Fruit fly (Drosophila melanogaster) whole organism, embryonic: ENCODE measurements around the gene Arl8.

Experiments
- B-H1 ChIP-seq: fragments of 200-800 bp; sonication (Bioruptor generic); IDR thresholded peaks from 3 replicates; pipeline ENCODE4 v1.3.6; 2022; ENCODE audit warnings: missing biosample characterization, missing genetic modification characterization
- CG11695 ChIP-seq: fragments of 200-800 bp; sonication (Bioruptor generic); IDR thresholded peaks from 3 replicates; pipeline ENCODE4 v1.3.6; 2022; ENCODE audit warnings: missing biosample characterization, missing genetic modification characterization
- CG11696 ChIP-seq: fragments of 200-800 bp; sonication (Bioruptor generic); IDR thresholded peaks from 2 replicates; pipeline ENCODE4 v1.3.6; 2022; ENCODE audit warnings: missing biosample characterization, missing genetic modification characterization
- CG12155 ChIP-seq: fragments of 200-800 bp; sonication (Bioruptor generic); optimal IDR thresholded peaks from 3 replicates; lab custom pipeline; 2016; ENCODE audit warnings: missing biosample characterization, missing genetic modification characterization
- CG12236 ChIP-seq: fragments of 200-800 bp; sonication (Bioruptor generic); optimal IDR thresholded peaks from 2 replicates; lab custom pipeline; 2016; ENCODE audit warnings: missing biosample characterization, missing genetic modification characterization
- CG12942 ChIP-seq: fragments of 200-800 bp; sonication (Bioruptor generic); optimal IDR thresholded peaks from 3 replicates; lab custom pipeline; 2016; ENCODE audit warnings: missing biosample characterization, missing genetic modification characterization
- CG14965 ChIP-seq: fragments of 200-800 bp; sonication (Bioruptor generic); optimal IDR thresholded peaks from 2 replicates; lab custom pipeline; 2016; ENCODE audit warnings: missing biosample characterization, missing genetic modification characterization, borderline replicate concordance
- CG16813 ChIP-seq: fragments of 200-800 bp; sonication (Bioruptor generic); IDR thresholded peaks from 3 replicates; pipeline ENCODE4 v1.3.6; 2022; ENCODE audit warnings: missing biosample characterization, missing genetic modification characterization; ENCODE audit not compliant: partially characterized antibody
- CG2875 ChIP-seq: fragments of 200-800 bp; sonication (Bioruptor generic); optimal IDR thresholded peaks from 2 replicates; lab custom pipeline; 2017; ENCODE audit warnings: missing biosample characterization, mild to moderate bottlenecking, missing genetic modification characterization, missing genetic modification reagents
- CG3065 ChIP-seq: fragments of 200-800 bp; sonication (Bioruptor generic); optimal IDR thresholded peaks from 2 replicates; lab custom pipeline; 2016; ENCODE audit warnings: missing biosample characterization, missing genetic modification characterization
- CG3281 ChIP-seq: fragments of 200-800 bp; sonication (Bioruptor generic); optimal IDR thresholded peaks from 3 replicates; lab custom pipeline; 2017; ENCODE audit warnings: missing biosample characterization, mild to moderate bottlenecking, missing genetic modification characterization
- CG33213 ChIP-seq: fragments of 200-800 bp; sonication (Bioruptor generic); optimal IDR thresholded peaks from 3 replicates; lab custom pipeline; 2016; ENCODE audit warnings: missing biosample characterization, missing genetic modification characterization
- CG34422 ChIP-seq: fragments of 200-800 bp; sonication (Bioruptor generic); IDR thresholded peaks from 3 replicates; pipeline ENCODE4 v1.3.6; 2022; ENCODE audit warnings: missing biosample characterization, missing genetic modification characterization
- CG3847 ChIP-seq: fragments of 200-800 bp; sonication (Bioruptor generic); IDR thresholded peaks from 2 replicates; pipeline ENCODE4 v1.3.6; 2022; ENCODE audit warnings: missing biosample characterization, missing genetic modification characterization
- CG3995 ChIP-seq: fragments of 200-800 bp; sonication (Bioruptor generic); optimal IDR thresholded peaks from 3 replicates; lab custom pipeline; 2016; ENCODE audit warnings: missing biosample characterization, missing genetic modification characterization
- CG5180 ChIP-seq: fragments of 200-800 bp; sonication (Bioruptor generic); optimal IDR thresholded peaks from 3 replicates; lab custom pipeline; 2017; ENCODE audit warnings: missing biosample characterization, missing genetic modification characterization, mild to moderate bottlenecking, moderate library complexity, missing genetic modification reagents
- CG6683 ChIP-seq: fragments of 200-800 bp; sonication (Bioruptor generic); optimal IDR thresholded peaks from 2 replicates; lab custom pipeline; 2017; ENCODE audit warnings: missing biosample characterization, mild to moderate bottlenecking, missing genetic modification characterization, missing genetic modification reagents
- CG7357 ChIP-seq: fragments of 200-800 bp; sonication (Bioruptor generic); IDR thresholded peaks from 3 replicates; pipeline ENCODE4 v1.3.6; 2022; ENCODE audit warnings: missing biosample characterization, missing genetic modification characterization
- CG7745 ChIP-seq: fragments of 200-800 bp; sonication (Bioruptor generic); optimal IDR thresholded peaks from 2 replicates; lab custom pipeline; 2018; ENCODE audit warnings: missing biosample characterization, mild to moderate bottlenecking, missing genetic modification characterization, moderate library complexity
- CG7928 ChIP-seq: fragments of 200-800 bp; sonication (Bioruptor generic); optimal IDR thresholded peaks from 2 replicates; lab custom pipeline; 2017; ENCODE audit warnings: missing biosample characterization, mild to moderate bottlenecking, missing genetic modification characterization
- CG7963 ChIP-seq: fragments of 200-800 bp; sonication (Bioruptor generic); IDR thresholded peaks from 3 replicates; pipeline ENCODE4 v1.3.6; 2022; ENCODE audit warnings: missing biosample characterization, missing genetic modification characterization; ENCODE audit not compliant: partially characterized antibody
- CG9817 ChIP-seq: fragments of 200-800 bp; sonication (Bioruptor generic); optimal IDR thresholded peaks from 2 replicates; lab custom pipeline; 2018; ENCODE audit warnings: missing biosample characterization, mild to moderate bottlenecking, missing genetic modification characterization, moderate library complexity
- CG9932 ChIP-seq: fragments of 200-800 bp; sonication (Bioruptor generic); IDR thresholded peaks from 2 replicates; pipeline ENCODE4 v1.3.6; 2022; ENCODE audit warnings: missing biosample characterization, missing genetic modification characterization
- Dek ChIP-seq: fragments of 200-800 bp; sonication (Bioruptor generic); optimal IDR thresholded peaks from 3 replicates; lab custom pipeline; 2019; ENCODE audit warnings: missing biosample characterization, mild to moderate bottlenecking, missing genetic modification characterization, moderate library complexity
- Dp ChIP-seq: fragments of 200-800 bp; sonication (Bioruptor generic); optimal IDR thresholded peaks from 2 replicates; lab custom pipeline; 2018; ENCODE audit warnings: missing biosample characterization, mild to moderate bottlenecking, missing genetic modification characterization, moderate library complexity
- Drgx ChIP-seq: fragments of 200-800 bp; sonication (Bioruptor generic); IDR thresholded peaks from 2 replicates; pipeline ENCODE4 v1.3.6; 2022; ENCODE audit warnings: missing biosample characterization, missing genetic modification characterization
- Hr39 ChIP-seq: fragments of >200 bp; optimal IDR thresholded peaks from 2 replicates; lab custom pipeline; 2017
- Nf-YA ChIP-seq: fragments of 200-800 bp; sonication (Bioruptor generic); IDR thresholded peaks from 2 replicates; pipeline ENCODE4 v1.3.6; 2022; ENCODE audit warnings: missing biosample characterization, missing genetic modification characterization
- NfI ChIP-seq: fragments of 200-800 bp; sonication (Bioruptor generic); optimal IDR thresholded peaks from 3 replicates; lab custom pipeline; 2018; ENCODE audit warnings: missing biosample characterization, mild to moderate bottlenecking, missing genetic modification characterization, moderate library complexity
- Opbp ChIP-seq: fragments of 200-800 bp; sonication (Bioruptor generic); IDR thresholded peaks from 3 replicates; pipeline ENCODE4 v1.3.6; 2022; ENCODE audit warnings: missing biosample characterization, missing genetic modification characterization; ENCODE audit not compliant: partially characterized antibody
- Side ChIP-seq: fragments of 200-800 bp; sonication (Bioruptor generic); optimal IDR thresholded peaks from 2 replicates; lab custom pipeline; 2016; ENCODE audit warnings: missing biosample characterization, missing genetic modification characterization
- Sry-β ChIP-seq: fragments of 200-800 bp; sonication (Bioruptor generic); optimal IDR thresholded peaks from 2 replicates; lab custom pipeline; 2018; ENCODE audit warnings: missing biosample characterization, mild to moderate bottlenecking, missing genetic modification characterization, moderate library complexity
- abd-A ChIP-seq: fragments of 200-800 bp; sonication (Bioruptor generic); optimal IDR thresholded peaks from 3 replicates; lab custom pipeline; 2019; ENCODE audit warnings: missing biosample characterization, mild to moderate bottlenecking, missing genetic modification characterization, moderate library complexity
- cad ChIP-seq: fragments of >200 bp; optimal IDR thresholded peaks from 2 replicates; lab custom pipeline; 2017; ENCODE audit warnings: missing biosample characterization, missing genetic modification characterization
- cg ChIP-seq: fragments of 200-800 bp; sonication (Bioruptor generic); optimal IDR thresholded peaks from 3 replicates; lab custom pipeline; 2019; ENCODE audit warnings: missing biosample characterization, mild to moderate bottlenecking, missing genetic modification characterization, moderate library complexity
- chif ChIP-seq, 2 experiments: fragments of 200-800 bp; sonication (Bioruptor generic); optimal IDR thresholded peaks; 3 replicates each; lab custom pipeline; 2016; ENCODE audit warnings: missing biosample characterization in 2 of 2, missing genetic modification characterization in 2 of 2
- crc ChIP-seq: fragments of 200-800 bp; sonication (Bioruptor generic); optimal IDR thresholded peaks from 2 replicates; lab custom pipeline; 2016; ENCODE audit warnings: missing biosample characterization, missing genetic modification characterization
- cwo ChIP-seq: fragments of 200-800 bp; sonication (Bioruptor generic); optimal IDR thresholded peaks from 3 replicates; lab custom pipeline; 2017; ENCODE audit warnings: missing biosample characterization, missing genetic modification characterization, mild to moderate bottlenecking, moderate library complexity, missing genetic modification reagents
- dan ChIP-seq: fragments of 200-800 bp; sonication (Bioruptor generic); IDR thresholded peaks from 2 replicates; pipeline ENCODE4 v1.3.6; 2022; ENCODE audit warnings: missing biosample characterization, missing genetic modification characterization
- fu2 ChIP-seq: fragments of 200-800 bp; sonication (Bioruptor generic); optimal IDR thresholded peaks from 2 replicates; lab custom pipeline; 2016; ENCODE audit warnings: missing biosample characterization, missing genetic modification characterization
- hth ChIP-seq: fragments of >200 bp; optimal IDR thresholded peaks from 2 replicates; lab custom pipeline; 2017; ENCODE audit warnings: inconsistent platforms
- ken ChIP-seq: fragments of 200-800 bp; sonication (Bioruptor generic); IDR thresholded peaks from 3 replicates; pipeline ENCODE4 v1.3.6; 2022; ENCODE audit warnings: missing biosample characterization, missing genetic modification characterization
- org-1 ChIP-seq: fragments of 200-800 bp; sonication (Bioruptor generic); optimal IDR thresholded peaks from 2 replicates; lab custom pipeline; 2017; ENCODE audit warnings: missing biosample characterization, missing genetic modification characterization
- otp ChIP-seq: fragments of 200-800 bp; sonication (Bioruptor generic); IDR thresholded peaks from 3 replicates; pipeline ENCODE4, ENCODE4 v1.3.6; 2022; ENCODE audit warnings: missing biosample characterization, missing genetic modification characterization
- prd ChIP-seq, 3 experiments: fragments of >200 bp in 2 of 3; fragments of 200-800 bp in 1 of 3; sonication (Bioruptor generic) in 1 of 3; optimal IDR thresholded peaks in 2 of 3; IDR thresholded peaks in 1 of 3; 2 replicates in 2 of 3; 3 replicates in 1 of 3; pipeline versions ENCODE4 v1.3.6 to Lab custom; 2017 to 2022; ENCODE audit warnings: missing biosample characterization in 1 of 3, missing genetic modification characterization in 1 of 3
- sc ChIP-seq, 3 experiments: fragments of >200 bp in 2 of 3; fragments of 200-800 bp in 1 of 3; sonication (Bioruptor generic) in 1 of 3; optimal IDR thresholded peaks; 2 replicates in 2 of 3; 3 replicates in 1 of 3; lab custom pipeline; 2017; ENCODE audit warnings: mild to moderate bottlenecking in 1 of 3, missing biosample characterization in 1 of 3, missing genetic modification characterization in 1 of 3, missing genetic modification reagents in 1 of 3
- slp2 ChIP-seq: fragments of 200-800 bp; sonication (Bioruptor generic); optimal IDR thresholded peaks from 2 replicates; lab custom pipeline; 2016; ENCODE audit warnings: missing biosample characterization, missing genetic modification characterization
- sna ChIP-seq: fragments of 200-800 bp; sonication (Bioruptor generic); IDR thresholded peaks from 2 replicates; pipeline ENCODE4 v1.3.6; 2022; ENCODE audit warnings: missing biosample characterization, missing genetic modification characterization; ENCODE audit not compliant: partially characterized antibody
- stc ChIP-seq: fragments of 200-800 bp; sonication (Bioruptor generic); IDR thresholded peaks from 2 replicates; pipeline ENCODE4 v1.3.6; 2022; ENCODE audit warnings: missing biosample characterization, missing genetic modification characterization
- unpg ChIP-seq: fragments of 200-800 bp; sonication (Bioruptor generic); optimal IDR thresholded peaks from 3 replicates; lab custom pipeline; 2018; ENCODE audit warnings: missing biosample characterization, mild to moderate bottlenecking, missing genetic modification characterization, moderate library complexity
- vnd ChIP-seq: fragments of 200-800 bp; sonication (Bioruptor generic); IDR thresholded peaks from 3 replicates; pipeline ENCODE4 v1.3.6; 2022; ENCODE audit warnings: missing biosample characterization, missing genetic modification characterization; ENCODE audit not compliant: partially characterized antibody

Arl8 gene

dm6 chr3R:8115205-8115604 lies 11.2 kb upstream of the Arl8 start (continued):
- TF ChIP-seq Side (GFP tag; lab: Kevin White, UChicago) (no peak), CG3065 (no peak), crc (GFP tag; lab: Kevin White, UChicago) (no peak), CG33213 (GFP tag; lab: Kevin White, UChicago) (no peak), CG3847 (GFP tag; lab: Robert Waterston, UW) (no peak), unpg (GFP tag; lab: Kevin White, UChicago) (peak; percentile 26), CG7928 (GFP tag; lab: Kevin White, UChicago) (peak; percentile 29), CG11695 (GFP tag; lab: Robert Waterston, UW) (peak; percentile 54; the same call in 1 of the 3 replicates), dan (no peak), CG7745 (tag; lab: Kevin White, UChicago) (no peak), CG2875 (GFP tag; lab: Kevin White, UChicago) (no peak), CG9817 (peak; percentile 5), slp2 (GFP tag; lab: Kevin White, UChicago) (no peak), org-1 (GFP tag; lab: Kevin White, UChicago) (no peak), CG7963 (GFP tag; lab: Robert Waterston, UW) (no peak), CG11696 (GFP tag; lab: Robert Waterston, UW) (no peak), stc (no peak), sc (optimal IDR thresholded peaks at IDR 0.05; lab: Kevin White, UChicago) (no peak), sc (GFP tag; optimal IDR thresholded peaks at IDR 0.05; lab: Kevin White, UChicago) (no peak), otp (GFP tag; lab: Robert Waterston, UW) (no peak), fu2 (GFP tag; lab: Kevin White, UChicago) (no peak), CG5180 (GFP tag; lab: Kevin White, UChicago) (peak; percentile 21), abd-A (tag; lab: Kevin White, UChicago) (no peak), chif (GFP tag; optimal IDR thresholded peaks at IDR 0.05; lab: Kevin White, UChicago) (no peak), cad (GFP tag; lab: Kevin White, UChicago) (no peak), CG9932 (no peak), NfI (GFP tag; lab: Kevin White, UChicago) (no peak), sna (no peak), vnd (GFP tag; lab: Robert Waterston, UW) (no peak), ken (GFP tag; lab: Robert Waterston, UW) (no peak), cwo (peak; percentile 61), CG12236 (GFP tag; lab: Kevin White, UChicago) (no peak), Sry-β (GFP tag; lab: Kevin White, UChicago) (no peak), Dek (tag; lab: Kevin White, UChicago) (peak; percentile 18), Dp (GFP tag; lab: Kevin White, UChicago) (no peak), CG6683 (GFP tag; lab: Kevin White, UChicago) (no peak), B-H1 (GFP tag; lab: Robert Waterston, UW) (no peak), cg (no peak), CG7357 (GFP tag; lab: Robert Waterston, UW) (no peak), prd (optimal IDR thresholded peaks at IDR 0.05; lab: Kevin White, UChicago) (no peak), prd (GFP tag; IDR thresholded peaks at IDR 0.05; lab: Robert Waterston, UW) (no peak), CG14965 (GFP tag; lab: Kevin White, UChicago) (no peak), CG3281 (GFP tag; lab: Kevin White, UChicago) (peak; percentile 74), hth (lab: Kevin White, UChicago) (no peak), Nf-YA (0 out of 2 replicates have a peak, but pooled peaks have one; percentile 12), CG34422 (GFP tag; lab: Robert Waterston, UW) (no peak), CG12155 (GFP tag; lab: Kevin White, UChicago) (no peak), Drgx (GFP tag; lab: Robert Waterston, UW) (no peak), Opbp (GFP tag; lab: Robert Waterston, UW) (no peak), CG16813 (GFP tag; lab: Robert Waterston, UW) (no peak), Hr39 (no peak), CG3995 (no peak), CG12942 (GFP tag; lab: Kevin White, UChicago) (no peak)
